Worm (Caenorhabditis elegans) whole organism, L4 larva: ENCODE results near the gene rgs-4.

Experiments
- R02D3.7 ChIP-seq: fragments of 150-350 bp; sonication (generic microtip); optimal IDR thresholded peaks from 3 replicates; lab custom pipeline; 2014; ENCODE audit warnings: missing biosample characterization, missing genetic modification characterization
- arid-1 ChIP-seq: fragments of 200-800 bp; sonication (Bioruptor generic); conservative IDR thresholded peaks from 2 replicates; pipeline ENCODE4 v1.3.6; 2022; ENCODE audit warnings: missing genetic modification reagents, missing genetic modification characterization, missing compliant biosample characterization
- ceh-82 ChIP-seq: sonication (generic microtip); optimal IDR thresholded peaks from 2 replicates; lab custom pipeline; 2017; ENCODE audit warnings: missing biosample characterization, missing genetic modification characterization
- egl-27 ChIP-seq: sonication (generic microtip); optimal IDR thresholded peaks from 3 replicates; lab custom pipeline; 2017; ENCODE audit warnings: missing biosample characterization, missing genetic modification reagents, missing genetic modification characterization
- hlh-30 ChIP-seq: sonication (generic microtip); optimal IDR thresholded peaks from 2 replicates; lab custom pipeline; 2017; ENCODE audit warnings: antibody characterized with exemption, mild to moderate bottlenecking, missing genetic modification characterization, missing compliant biosample characterization; ENCODE audit not compliant: insufficient read depth
- nhr-11 ChIP-seq: fragments of 150-350 bp; optimal IDR thresholded peaks from 2 replicates; lab custom pipeline; 2014; ENCODE audit warnings: missing biosample characterization, missing genetic modification characterization
- nhr-237 ChIP-seq: sonication (generic microtip); optimal IDR thresholded peaks from 2 replicates; lab custom pipeline; 2017; ENCODE audit warnings: missing biosample characterization, missing genetic modification characterization
- nhr-42 ChIP-seq: fragments of 200-800 bp; sonication (Bioruptor generic); IDR thresholded peaks from 2 replicates; pipeline ENCODE4 v1.3.6; 2022; ENCODE audit warnings: missing genetic modification characterization, missing compliant biosample characterization
- nhr-6 ChIP-seq: fragments of 150-350 bp; optimal IDR thresholded peaks from 2 replicates; lab custom pipeline; 2014; ENCODE audit warnings: missing biosample characterization, missing genetic modification characterization
- pha-4 ChIP-seq, 2 experiments: fragments of 150-350 bp in 1 of 2; fragments of 200-800 bp in 1 of 2; sonication (Bioruptor generic) in 1 of 2; IDR thresholded peaks in 1 of 2; optimal IDR thresholded peaks in 1 of 2; 2 replicates each; pipeline versions ENCODE4 v1.3.6 to Lab custom; 2014 to 2022; ENCODE audit warnings: missing genetic modification characterization in 2 of 2, missing genetic modification reagents in 2 of 2, missing biosample characterization in 1 of 2, missing compliant biosample characterization in 1 of 2
- unc-62 ChIP-seq, 3 experiments: fragments of 150-350 bp in 1 of 3; sonication (generic microtip); optimal IDR thresholded peaks in 2 of 3; peaks in 1 of 3; 1 replicate in 1 of 3; 2 replicates in 2 of 3; lab custom pipeline; 2014 to 2017; ENCODE audit warnings: missing biosample characterization in 3 of 3, missing genetic modification characterization in 3 of 3, missing genetic modification reagents in 3 of 3, missing genotype in 1 of 3
- ztf-11 ChIP-seq: fragments of 150-350 bp; optimal IDR thresholded peaks from 2 replicates; lab custom pipeline; 2014; ENCODE audit warnings: missing biosample characterization, missing genetic modification characterization

DNA sequence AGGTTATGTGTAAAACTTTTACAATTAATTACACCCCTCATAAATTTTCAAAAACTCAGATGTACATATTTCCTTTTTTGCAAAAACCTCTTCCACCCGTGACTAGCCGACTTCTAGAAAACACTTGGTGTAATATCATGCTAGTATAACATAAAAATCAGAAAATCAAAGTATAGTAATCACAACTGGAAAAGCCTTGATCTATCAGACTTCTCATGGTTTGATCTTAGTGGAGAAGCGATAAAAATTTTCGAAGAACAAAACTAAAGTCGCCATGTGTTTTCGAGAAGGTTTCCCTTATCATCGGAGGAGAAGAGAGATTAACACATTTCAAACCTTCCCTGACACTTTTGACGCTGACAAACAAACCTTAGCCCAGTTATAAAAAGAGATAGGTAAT, 26.0 kb upstream of the rgs-4 start, which contains the start of gene nspe-5:
- TF ChIP-seq nhr-11 (tag; lab: Kevin White, UChicago) (no peak), hlh-30 (tag; lab: Kevin White, UChicago) (no peak), arid-1 (GFP tag; lab: Robert Waterston, UW) (no peak), egl-27 (tag; lab: Kevin White, UChicago) (no peak), pha-4 (GFP tag; IDR thresholded peaks at IDR 0.05; lab: Robert Waterston, UW) (no peak), pha-4 (tag; optimal IDR thresholded peaks at IDR 0.05; lab: Kevin White, UChicago) (no peak), ztf-11 (tag; lab: Kevin White, UChicago) (no peak), ceh-82 (no peak), unc-62 (GFP tag; optimal IDR thresholded peaks at IDR 0.05 in 1 of 2; lab: Kevin White, UChicago) (peak in 1 of 2 experiments; percentile 32), unc-62 (tag; optimal IDR thresholded peaks at IDR 0.05; lab: Kevin White, UChicago) (no peak), nhr-237 (no peak), nhr-6 (tag; lab: Kevin White, UChicago) (no peak), R02D3.7 (tag; lab: Kevin White, UChicago) (no peak), nhr-42 (no peak)
